Fruit fly (Drosophila melanogaster) whole organism, embryonic: ENCODE results near the gene CG42558.

ENCODE experiments used
- B-H1 ChIP-seq: fragments of 200-800 bp; sonication (Bioruptor generic); IDR thresholded peaks from 3 replicates; pipeline ENCODE4 v1.3.6; 2022; ENCODE audit warnings: missing biosample characterization, missing genetic modification characterization
- CG10366 ChIP-seq: fragments of 200-800 bp; sonication (Bioruptor generic); IDR thresholded peaks from 2 replicates; pipeline ENCODE4 v1.3.6; 2022; ENCODE audit warnings: missing biosample characterization, missing genetic modification characterization
- CG10654 ChIP-seq: fragments of 200-800 bp; sonication (Bioruptor generic); optimal IDR thresholded peaks from 2 replicates; lab custom pipeline; 2016; ENCODE audit warnings: missing biosample characterization, missing genetic modification characterization
- CG12391 ChIP-seq: fragments of 200-800 bp; sonication (Bioruptor generic); optimal IDR thresholded peaks from 3 replicates; lab custom pipeline; 2018; ENCODE audit warnings: missing biosample characterization, mild to moderate bottlenecking, missing genetic modification characterization, moderate library complexity
- CG13424 ChIP-seq: fragments of 200-800 bp; sonication (Bioruptor generic); optimal IDR thresholded peaks from 2 replicates; lab custom pipeline; 2019; ENCODE audit warnings: missing biosample characterization, mild to moderate bottlenecking, missing genetic modification characterization, moderate library complexity
- CG1529 ChIP-seq: fragments of 200-800 bp; sonication (Bioruptor generic); optimal IDR thresholded peaks from 3 replicates; lab custom pipeline; 2018; ENCODE audit warnings: missing biosample characterization, missing genetic modification characterization
- CG1647 ChIP-seq: fragments of 200-800 bp; sonication (Bioruptor generic); optimal IDR thresholded peaks from 3 replicates; lab custom pipeline; 2016; ENCODE audit warnings: missing biosample characterization, missing genetic modification characterization
- CG17359 ChIP-seq: fragments of 200-800 bp; sonication (Bioruptor generic); optimal IDR thresholded peaks from 3 replicates; lab custom pipeline; 2018; ENCODE audit warnings: missing biosample characterization, mild to moderate bottlenecking, missing genetic modification characterization, moderate library complexity
- CG17802 ChIP-seq: fragments of 200-800 bp; sonication (Bioruptor generic); optimal IDR thresholded peaks from 2 replicates; lab custom pipeline; 2018; ENCODE audit warnings: missing biosample characterization, mild to moderate bottlenecking, missing genetic modification characterization, moderate library complexity
- CG2129 ChIP-seq: fragments of 200-800 bp; sonication (Bioruptor generic); IDR thresholded peaks from 2 replicates; pipeline ENCODE4 v1.3.6; 2022; ENCODE audit warnings: missing biosample characterization, missing genetic modification characterization; ENCODE audit not compliant: partially characterized antibody
- CG3065 ChIP-seq: fragments of 200-800 bp; sonication (Bioruptor generic); optimal IDR thresholded peaks from 2 replicates; lab custom pipeline; 2016; ENCODE audit warnings: missing biosample characterization, missing genetic modification characterization
- CG32532 ChIP-seq: fragments of 200-800 bp; sonication (Bioruptor generic); IDR thresholded peaks from 2 replicates; pipeline ENCODE4 v1.3.6; 2022; ENCODE audit warnings: missing biosample characterization, missing genetic modification characterization
- CG4328 ChIP-seq: fragments of 200-800 bp; sonication (Bioruptor generic); optimal IDR thresholded peaks from 3 replicates; lab custom pipeline; 2017; ENCODE audit warnings: missing biosample characterization, missing genetic modification reagents, missing genetic modification characterization
- CG4617 ChIP-seq: fragments of 200-800 bp; sonication (Bioruptor generic); optimal IDR thresholded peaks from 3 replicates; lab custom pipeline; 2016; ENCODE audit warnings: missing biosample characterization, missing genetic modification characterization, borderline replicate concordance
- CG7928 ChIP-seq: fragments of 200-800 bp; sonication (Bioruptor generic); optimal IDR thresholded peaks from 2 replicates; lab custom pipeline; 2017; ENCODE audit warnings: missing biosample characterization, mild to moderate bottlenecking, missing genetic modification characterization
- CG8359 ChIP-seq: fragments of 200-800 bp; sonication (Bioruptor generic); optimal IDR thresholded peaks from 2 replicates; lab custom pipeline; 2017; ENCODE audit warnings: missing biosample characterization, mild to moderate bottlenecking, missing genetic modification characterization, borderline replicate concordance
- CG9215 ChIP-seq: fragments of 200-800 bp; sonication (Bioruptor generic); IDR thresholded peaks from 2 replicates; pipeline ENCODE4 v1.3.6; 2022; ENCODE audit warnings: missing biosample characterization, missing genetic modification characterization
- Deaf1 ChIP-seq: fragments of 200-800 bp; optimal IDR thresholded peaks from 3 replicates; lab custom pipeline; 2019; ENCODE audit warnings: missing biosample characterization, mild to moderate bottlenecking, missing genetic modification characterization, moderate library complexity
- Doc3 ChIP-seq: fragments of 200-800 bp; sonication (Bioruptor generic); IDR thresholded peaks from 3 replicates; pipeline ENCODE4 v1.3.6; 2022; ENCODE audit warnings: missing biosample characterization, missing genetic modification characterization; ENCODE audit not compliant: partially characterized antibody
- Dref ChIP-seq: fragments of 200-800 bp; sonication (Bioruptor generic); IDR thresholded peaks from 2 replicates; pipeline ENCODE4 v1.3.6; 2022; ENCODE audit warnings: missing biosample characterization, missing genetic modification characterization
- Fer1 ChIP-seq: fragments of 200-800 bp; sonication (Bioruptor generic); optimal IDR thresholded peaks from 2 replicates; lab custom pipeline; 2017; ENCODE audit warnings: missing biosample characterization, mild to moderate bottlenecking, missing genetic modification characterization
- HHEX ChIP-seq: fragments of 200-800 bp; sonication (Bioruptor generic); optimal IDR thresholded peaks from 3 replicates; lab custom pipeline; 2017; ENCODE audit warnings: missing biosample characterization, mild to moderate bottlenecking, missing genetic modification characterization, missing genetic modification reagents
- HLH3B ChIP-seq: fragments of 200-800 bp; sonication (Bioruptor generic); IDR thresholded peaks from 2 replicates; pipeline ENCODE4 v1.3.6; 2022; ENCODE audit warnings: missing biosample characterization, missing genetic modification characterization
- HmgZ ChIP-seq: fragments of 200-800 bp; sonication (Bioruptor generic); optimal IDR thresholded peaks from 2 replicates; lab custom pipeline; 2018; ENCODE audit warnings: missing biosample characterization, mild to moderate bottlenecking, missing genetic modification characterization
- Lpt ChIP-seq: fragments of >200 bp; optimal IDR thresholded peaks from 2 replicates; lab custom pipeline; 2018; ENCODE audit warnings: missing biosample characterization, missing genetic modification characterization
- Mes4 ChIP-seq: fragments of 200-800 bp; sonication (Bioruptor generic); optimal IDR thresholded peaks from 2 replicates; lab custom pipeline; 2016; ENCODE audit warnings: missing biosample characterization, missing genetic modification characterization
- Neu2 ChIP-seq: fragments of 200-800 bp; sonication (Bioruptor generic); optimal IDR thresholded peaks from 3 replicates; lab custom pipeline; 2016; ENCODE audit warnings: missing biosample characterization, missing genetic modification characterization, borderline replicate concordance
- Six4 ChIP-seq: fragments of 200-800 bp; sonication (Bioruptor generic); optimal IDR thresholded peaks from 2 replicates; lab custom pipeline; 2016; ENCODE audit warnings: missing biosample characterization, missing genetic modification characterization
- Sry-δ ChIP-seq: fragments of 200-800 bp; sonication (Bioruptor generic); optimal IDR thresholded peaks from 2 replicates; lab custom pipeline; 2016; ENCODE audit warnings: missing biosample characterization, missing genetic modification characterization
- Xbp1 ChIP-seq: fragments of 200-800 bp; sonication (Bioruptor generic); optimal IDR thresholded peaks from 3 replicates; lab custom pipeline; 2016; ENCODE audit warnings: missing biosample characterization, mild to moderate bottlenecking, missing genetic modification characterization
- al ChIP-seq: fragments of 200-800 bp; sonication (Bioruptor generic); IDR thresholded peaks from 2 replicates; pipeline ENCODE4 v1.3.6; 2022; ENCODE audit warnings: missing biosample characterization, missing genetic modification characterization
- ara ChIP-seq: fragments of 200-800 bp; sonication (Bioruptor generic); IDR thresholded peaks from 2 replicates; pipeline ENCODE4 v1.3.6; 2022; ENCODE audit warnings: missing biosample characterization, missing genetic modification characterization
- bbx ChIP-seq: fragments of 200-800 bp; sonication (Bioruptor generic); IDR thresholded peaks from 2 replicates; pipeline ENCODE4 v1.3.6; 2022; ENCODE audit warnings: missing biosample characterization, missing genetic modification characterization; ENCODE audit not compliant: partially characterized antibody
- en ChIP-seq: fragments of 200-800 bp; sonication (Bioruptor generic); optimal IDR thresholded peaks from 2 replicates; lab custom pipeline; 2016; ENCODE audit warnings: missing biosample characterization, missing genetic modification characterization
- exex ChIP-seq: fragments of 200-800 bp; sonication (Bioruptor generic); optimal IDR thresholded peaks from 4 replicates; lab custom pipeline; 2018; ENCODE audit warnings: missing biosample characterization, mild to moderate bottlenecking, missing genetic modification characterization, moderate library complexity
- fd3F ChIP-seq: fragments of 200-800 bp; sonication (Bioruptor generic); optimal IDR thresholded peaks from 2 replicates; lab custom pipeline; 2018; ENCODE audit warnings: missing biosample characterization, mild to moderate bottlenecking, missing genetic modification characterization, moderate library complexity
- fu2 ChIP-seq: fragments of 200-800 bp; sonication (Bioruptor generic); optimal IDR thresholded peaks from 2 replicates; lab custom pipeline; 2016; ENCODE audit warnings: missing biosample characterization, missing genetic modification characterization
- gem ChIP-seq: fragments of 200-800 bp; sonication (Bioruptor generic); optimal IDR thresholded peaks from 2 replicates; lab custom pipeline; 2019; ENCODE audit warnings: missing biosample characterization, mild to moderate bottlenecking, missing genetic modification characterization, moderate library complexity
- her ChIP-seq: fragments of 200-800 bp; sonication (Bioruptor generic); optimal IDR thresholded peaks from 2 replicates; lab custom pipeline; 2016; ENCODE audit warnings: missing biosample characterization, missing genetic modification characterization
- ken ChIP-seq: fragments of 200-800 bp; sonication (Bioruptor generic); IDR thresholded peaks from 3 replicates; pipeline ENCODE4 v1.3.6; 2022; ENCODE audit warnings: missing biosample characterization, missing genetic modification characterization
- luna ChIP-seq: fragments of 200-800 bp; sonication (Bioruptor generic); optimal IDR thresholded peaks from 2 replicates; lab custom pipeline; 2016; ENCODE audit warnings: missing biosample characterization, missing genetic modification characterization
- mirr ChIP-seq: fragments of 200-800 bp; sonication (Bioruptor generic); optimal IDR thresholded peaks from 3 replicates; lab custom pipeline; 2018; ENCODE audit warnings: missing biosample characterization, mild to moderate bottlenecking, missing genetic modification characterization
- nerfin-2 ChIP-seq: fragments of 200-800 bp; sonication (Bioruptor generic); IDR thresholded peaks from 2 replicates; pipeline ENCODE4 v1.3.6; 2022; ENCODE audit warnings: missing biosample characterization, missing genetic modification characterization; ENCODE audit not compliant: partially characterized antibody
- org-1 ChIP-seq: fragments of 200-800 bp; sonication (Bioruptor generic); optimal IDR thresholded peaks from 2 replicates; lab custom pipeline; 2017; ENCODE audit warnings: missing biosample characterization, missing genetic modification characterization
- repo ChIP-seq: fragments of 200-800 bp; sonication (Bioruptor generic); optimal IDR thresholded peaks from 2 replicates; lab custom pipeline; 2016; ENCODE audit warnings: missing biosample characterization, missing genetic modification characterization
- sim ChIP-seq: fragments of 200-800 bp; sonication (Bioruptor generic); IDR thresholded peaks from 2 replicates; pipeline ENCODE4 v1.3.6; 2022; ENCODE audit warnings: missing biosample characterization, missing genetic modification characterization
- tap ChIP-seq: fragments of 200-800 bp; optimal IDR thresholded peaks from 3 replicates; lab custom pipeline; 2019; ENCODE audit warnings: missing biosample characterization, mild to moderate bottlenecking, missing genetic modification characterization, moderate library complexity
- tgo ChIP-seq: fragments of 200-800 bp; sonication (Bioruptor generic); IDR thresholded peaks from 3 replicates; pipeline ENCODE4 v1.3.6; 2022; ENCODE audit warnings: missing biosample characterization, missing genetic modification characterization
- unpg ChIP-seq: fragments of 200-800 bp; sonication (Bioruptor generic); optimal IDR thresholded peaks from 3 replicates; lab custom pipeline; 2018; ENCODE audit warnings: missing biosample characterization, mild to moderate bottlenecking, missing genetic modification characterization, moderate library complexity
- usp ChIP-seq: fragments of >200 bp; optimal IDR thresholded peaks from 2 replicates; lab custom pipeline; 2017; ENCODE audit warnings: missing biosample characterization, missing genetic modification characterization
- vnd ChIP-seq: fragments of 200-800 bp; sonication (Bioruptor generic); IDR thresholded peaks from 3 replicates; pipeline ENCODE4 v1.3.6; 2022; ENCODE audit warnings: missing biosample characterization, missing genetic modification characterization; ENCODE audit not compliant: partially characterized antibody
- zen ChIP-seq: fragments of 200-800 bp; sonication (Bioruptor generic); optimal IDR thresholded peaks from 3 replicates; lab custom pipeline; 2018; ENCODE audit warnings: missing biosample characterization, mild to moderate bottlenecking, missing genetic modification characterization, moderate library complexity

The CG42558 gene

DNA sequence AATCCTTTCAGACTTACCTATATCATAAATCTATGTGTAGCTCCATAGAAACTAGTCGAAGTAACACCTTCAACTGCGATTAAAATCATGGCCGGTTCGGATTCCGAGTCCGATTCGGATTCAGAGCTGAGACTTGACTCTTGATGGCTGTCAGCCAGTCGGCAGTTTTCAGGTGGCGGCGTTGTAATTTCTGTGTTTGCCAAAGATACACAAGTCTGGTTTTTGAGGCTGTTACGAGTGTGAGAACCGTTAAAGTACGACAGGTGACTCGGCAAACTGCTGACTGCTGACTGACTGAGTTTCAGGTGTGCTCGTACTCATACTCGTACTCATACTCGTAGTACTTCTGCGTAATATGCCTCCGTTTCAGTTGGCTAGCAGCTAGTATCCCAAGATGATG, 41.9 kb upstream of the CG42558 start (continued):
- TF ChIP-seq exex (tag; lab: Kevin White, UChicago) (no peak), luna (GFP tag; lab: Kevin White, UChicago) (no peak), fd3F (GFP tag; lab: Kevin White, UChicago) (peak; percentile 15), CG2129 (GFP tag; lab: Robert Waterston, UW) (no peak), CG10654 (GFP tag; lab: Kevin White, UChicago) (no peak), CG12391 (tag; lab: Kevin White, UChicago) (no peak), her (GFP tag; lab: Kevin White, UChicago) (peak; percentile 32), CG9215 (no peak), Xbp1 (no peak), HHEX (peak; percentile 39), CG32532 (GFP tag; lab: Robert Waterston, UW) (peak; percentile 32; the same call in 1 of the 2 replicates), mirr (peak; percentile 34), gem (tag; lab: Kevin White, UChicago) (no peak), CG1647 (GFP tag; lab: Kevin White, UChicago) (peak; percentile 6), Fer1 (peak; percentile 53), Sry-δ (GFP tag; lab: Kevin White, UChicago) (no peak), B-H1 (GFP tag; lab: Robert Waterston, UW) (no peak; the same call in 2 of the 3 replicates), HmgZ (no peak), CG4328 (no peak), HLH3B (GFP tag; lab: Robert Waterston, UW) (no peak), sim (GFP tag; lab: Robert Waterston, UW) (no peak), fu2 (GFP tag; lab: Kevin White, UChicago) (no peak), CG1529 (GFP tag; lab: Kevin White, UChicago) (no peak), CG17359 (tag; lab: Kevin White, UChicago) (peak; percentile 12), ara (GFP tag; lab: Robert Waterston, UW) (no peak), Dref (GFP tag; lab: Robert Waterston, UW) (no peak), nerfin-2 (GFP tag; lab: Robert Waterston, UW) (no peak), tap (tag; lab: Kevin White, UChicago) (no peak), CG3065 (no peak), Deaf1 (tag; lab: Kevin White, UChicago) (peak; percentile 31), usp (GFP tag; lab: Kevin White, UChicago) (no peak), tgo (GFP tag; lab: Robert Waterston, UW) (no peak), Lpt (no peak), org-1 (GFP tag; lab: Kevin White, UChicago) (peak; percentile 44), CG4617 (GFP tag; lab: Kevin White, UChicago) (no peak), Neu2 (no peak), CG13424 (no peak), repo (GFP tag; lab: Kevin White, UChicago) (no peak), bbx (no peak), unpg (GFP tag; lab: Kevin White, UChicago) (peak; percentile 29), vnd (GFP tag; lab: Robert Waterston, UW) (no peak), CG10366 (GFP tag; lab: Robert Waterston, UW) (no peak), zen (no peak), Six4 (no peak), Mes4 (GFP tag; lab: Kevin White, UChicago) (no peak), CG17802 (tag; lab: Kevin White, UChicago) (no peak), CG7928 (GFP tag; lab: Kevin White, UChicago) (no peak), en (no peak), al (GFP tag; lab: Robert Waterston, UW) (no peak), CG8359 (GFP tag; lab: Kevin White, UChicago) (no peak), ken (no peak), Doc3 (GFP tag; lab: Robert Waterston, UW) (no peak)
